Worm (Caenorhabditis elegans) whole organism, midembryonic: ENCODE results near the gene Y69A2AR.22.

Source experiments
- cog-1 ChIP-seq: sonication (generic microtip); optimal IDR thresholded peaks from 2 replicates; lab custom pipeline; 2016; ENCODE audit warnings: missing genetic modification characterization, missing compliant biosample characterization
- flt-1 ChIP-seq: fragments of 200-800 bp; sonication (Bioruptor generic); IDR thresholded peaks from 2 replicates; pipeline ENCODE4 v1.3.6; 2022; ENCODE audit warnings: missing genetic modification characterization, missing compliant biosample characterization
- klf-2 ChIP-seq: fragments of 200-800 bp; sonication (Bioruptor generic); conservative IDR thresholded peaks from 2 replicates; pipeline ENCODE4 v1.3.6; 2022; ENCODE audit warnings: missing genetic modification reagents, missing genetic modification characterization, missing compliant biosample characterization
- ref-1 ChIP-seq: fragments of 200-800 bp; sonication (Bioruptor generic); conservative IDR thresholded peaks from 2 replicates; pipeline ENCODE4 v1.3.6; 2022; ENCODE audit warnings: missing genetic modification reagents, missing genetic modification characterization, missing compliant biosample characterization
- ztf-23 ChIP-seq: fragments of 200-800 bp; sonication (Bioruptor generic); IDR thresholded peaks from 2 replicates; pipeline ENCODE4 v1.3.6; 2022; ENCODE audit warnings: missing genetic modification reagents, missing genetic modification characterization, missing compliant biosample characterization

DNA sequence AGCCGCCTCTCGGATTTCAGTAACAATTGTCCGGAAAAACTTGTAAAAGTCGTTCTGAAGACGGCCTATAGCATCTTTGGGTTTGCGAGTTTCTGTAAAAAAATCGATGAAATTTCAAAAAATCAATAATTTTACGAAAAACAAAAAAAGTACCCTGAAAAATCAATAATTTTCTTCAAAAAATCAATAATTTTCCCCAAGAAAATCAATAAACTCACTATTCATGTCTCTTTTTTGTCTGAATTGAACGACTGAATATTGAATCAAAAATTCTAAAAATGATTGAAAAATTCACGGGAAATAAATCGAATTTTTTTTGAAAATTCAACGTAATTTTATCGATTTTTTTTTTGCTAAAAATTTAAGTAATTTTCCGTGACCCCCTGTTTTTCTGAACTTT is 43.7 kb upstream of the Y69A2AR.22 start, which contains the start of gene Y69A2AR.23:
- no peak for TF ChIP-seq ztf-23
- TF ChIP-seq klf-2, result no peak
- no peak for TF ChIP-seq ref-1 (GFP tag; lab: Robert Waterston, UW)
- no peak for TF ChIP-seq cog-1 (tag; lab: Kevin White, UChicago)
- no peak for TF ChIP-seq flt-1 (GFP tag; lab: Robert Waterston, UW)
